Fruit fly (Drosophila melanogaster) whole organism, wandering third instar larva: Measurements from ENCODE around the gene mtTFB2.

Experiments used
- Abd-B ChIP-seq: fragments of >200 bp; optimal IDR thresholded peaks from 2 replicates; lab custom pipeline; 2017; ENCODE audit warnings: missing biosample characterization, missing genetic modification characterization
- CG32264 ChIP-seq: fragments of 200-800 bp; sonication (Bioruptor generic); optimal IDR thresholded peaks from 2 replicates; lab custom pipeline; 2016; ENCODE audit warnings: missing biosample characterization, missing genetic modification characterization
- CG9705 ChIP-seq: fragments of 200-800 bp; sonication (Bioruptor generic); optimal IDR thresholded peaks from 2 replicates; lab custom pipeline; 2018; ENCODE audit warnings: missing biosample characterization, mild to moderate bottlenecking, missing genetic modification characterization
- Dfd ChIP-seq: fragments of >200 bp; optimal IDR thresholded peaks from 2 replicates; lab custom pipeline; 2017; ENCODE audit warnings: missing biosample characterization, missing genetic modification characterization
- GATAd ChIP-seq: sonication (Bioruptor generic); optimal IDR thresholded peaks from 2 replicates; lab custom pipeline; 2016; ENCODE audit warnings: missing biosample characterization, missing genetic modification characterization
- Hr78 ChIP-seq: fragments of >200 bp; optimal IDR thresholded peaks from 2 replicates; lab custom pipeline; 2017; ENCODE audit warnings: missing biosample characterization, missing genetic modification characterization
- Hr83 ChIP-seq: fragments of 200-300 bp; sonication (Bioruptor generic); optimal IDR thresholded peaks from 2 replicates; lab custom pipeline; 2016; ENCODE audit warnings: missing biosample characterization, mild to moderate bottlenecking, missing genetic modification characterization, moderate library complexity; ENCODE audit not compliant: poor library complexity, severe bottlenecking
- Myc ChIP-seq: fragments of >200 bp; optimal IDR thresholded peaks from 2 replicates; lab custom pipeline; 2017
- OdsH ChIP-seq: fragments of 200-800 bp; sonication (Bioruptor generic); optimal IDR thresholded peaks from 2 replicates; lab custom pipeline; 2016; ENCODE audit warnings: missing biosample characterization, mild to moderate bottlenecking, missing genetic modification characterization
- Rel ChIP-seq, 2 experiments: fragments of 200-800 bp; sonication (Bioruptor generic) in 1 of 2; optimal IDR thresholded peaks; 2 replicates in 1 of 2; 3 replicates in 1 of 2; lab custom pipeline; 2016 to 2019; ENCODE audit warnings: mild to moderate bottlenecking in 2 of 2, missing biosample characterization in 2 of 2, missing genetic modification characterization in 2 of 2, moderate library complexity in 1 of 2
- brk ChIP-seq: fragments of 200-800 bp; sonication (Bioruptor generic); optimal IDR thresholded peaks from 2 replicates; lab custom pipeline; 2016; ENCODE audit warnings: missing biosample characterization, mild to moderate bottlenecking, missing genetic modification characterization
- dl ChIP-seq, 2 experiments: fragments of 175-275, 200-275 bp in 1 of 2; fragments of 200-275 bp in 1 of 2; sonication (Bioruptor generic); optimal IDR thresholded peaks; lab custom pipeline; 2018; ENCODE audit warnings: mild to moderate bottlenecking in 2 of 2, missing biosample characterization in 2 of 2, missing genetic modification characterization in 2 of 2, moderate library complexity in 2 of 2; ENCODE audit not compliant: partially characterized antibody in 2 of 2, insufficient read depth in 1 of 2
- dsf ChIP-seq: sonication (Bioruptor generic); optimal IDR thresholded peaks from 2 replicates; lab custom pipeline; 2016; ENCODE audit warnings: missing biosample characterization, missing genetic modification characterization, borderline replicate concordance
- ey ChIP-seq: fragments of 200-800 bp; sonication (Bioruptor generic); optimal IDR thresholded peaks from 2 replicates; lab custom pipeline; 2016; ENCODE audit warnings: missing biosample characterization, missing genetic modification characterization
- fru ChIP-seq: fragments of 200-800 bp; sonication (Bioruptor generic); optimal IDR thresholded peaks from 3 replicates; lab custom pipeline; 2016; ENCODE audit warnings: missing biosample characterization, mild to moderate bottlenecking, missing genetic modification characterization
- h ChIP-seq: fragments of 200-800 bp; sonication (Bioruptor generic); optimal IDR thresholded peaks from 3 replicates; lab custom pipeline; 2016; ENCODE audit warnings: missing biosample characterization, mild to moderate bottlenecking, missing genetic modification characterization
- jim ChIP-seq: fragments of 175-275, 200-325 bp; sonication (Bioruptor generic); optimal IDR thresholded peaks from 2 replicates; lab custom pipeline; 2016; ENCODE audit warnings: missing biosample characterization, mild to moderate bottlenecking, missing genetic modification characterization
- lola ChIP-seq: fragments of >200 bp; optimal IDR thresholded peaks from 2 replicates; lab custom pipeline; 2017; ENCODE audit warnings: missing biosample characterization, missing genetic modification characterization
- pan ChIP-seq: fragments of >200 bp; optimal IDR thresholded peaks from 2 replicates; lab custom pipeline; 2017
- psq ChIP-seq: fragments of 200-800 bp; sonication (Bioruptor generic); optimal IDR thresholded peaks from 3 replicates; lab custom pipeline; 2017; ENCODE audit warnings: missing biosample characterization, mild to moderate bottlenecking, missing genetic modification characterization, moderate library complexity
- rgr ChIP-seq: fragments of 200-800 bp; sonication (Bioruptor generic); optimal IDR thresholded peaks from 3 replicates; lab custom pipeline; 2016; ENCODE audit warnings: missing biosample characterization, mild to moderate bottlenecking, missing genetic modification characterization
- sage ChIP-seq: fragments of 200-800 bp; sonication (Bioruptor generic); optimal IDR thresholded peaks from 2 replicates; lab custom pipeline; 2016; ENCODE audit warnings: missing biosample characterization, mild to moderate bottlenecking, missing genetic modification characterization
- tai ChIP-seq: sonication (Bioruptor generic); optimal IDR thresholded peaks from 2 replicates; lab custom pipeline; 2016; ENCODE audit warnings: missing biosample characterization, missing genetic modification characterization
- usp ChIP-seq: fragments of >200 bp; optimal IDR thresholded peaks from 2 replicates; lab custom pipeline; 2017; ENCODE audit warnings: missing biosample characterization, missing genetic modification characterization
- woc ChIP-seq: sonication (Bioruptor generic); optimal IDR thresholded peaks from 2 replicates; lab custom pipeline; 2016; ENCODE audit warnings: missing biosample characterization, mild to moderate bottlenecking, missing genetic modification characterization

Gene mtTFB2

DNA sequence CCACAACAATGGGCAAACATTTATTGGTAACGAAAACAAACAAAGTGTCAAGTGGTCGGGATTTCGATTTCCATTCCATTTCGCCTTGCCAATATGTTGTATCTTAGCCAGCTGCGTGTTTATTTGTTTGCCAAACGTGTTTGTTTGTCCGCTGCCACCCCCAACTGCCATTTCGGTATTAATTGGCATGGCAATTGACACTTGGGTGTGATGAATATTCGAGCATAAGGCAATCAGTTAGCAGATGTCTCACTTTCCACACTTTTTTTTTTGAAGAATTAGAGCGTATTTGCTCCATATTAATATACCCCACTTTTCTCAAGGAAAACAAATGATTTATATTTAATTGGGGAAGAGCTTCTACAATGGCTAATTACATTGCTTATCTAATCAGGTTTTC is 13.9 kb upstream of the mtTFB2 start:
- TF ChIP-seq dl (GFP tag; optimal IDR thresholded peaks at IDR 0.05; lab: Kevin White, UChicago; ENCODE audit: insufficient read depth in 1 of 2, partially characterized antibody in 2 of 2) (no peak), usp (GFP tag; lab: Kevin White, UChicago) (no peak), sage (no peak), fru (GFP tag; lab: Kevin White, UChicago) (no peak), CG9705 (GFP tag; lab: Kevin White, UChicago) (no peak)

dm6 chr3R:10032951-10033720 is 12.2 kb upstream of the mtTFB2 start:
- TF ChIP-seq woc (GFP tag; lab: Kevin White, UChicago) (no peak), Hr83 (GFP tag; lab: Kevin White, UChicago) (no peak), lola (GFP tag; lab: Kevin White, UChicago) (no peak), dl (GFP tag; optimal IDR thresholded peaks at IDR 0.05; lab: Kevin White, UChicago; ENCODE audit: insufficient read depth in 1 of 2, partially characterized antibody in 2 of 2) (no peak), GATAd (GFP tag; lab: Kevin White, UChicago) (no peak), Dfd (GFP tag; lab: Kevin White, UChicago) (no peak), Rel (GFP tag; optimal IDR thresholded peaks at IDR 0.05; lab: Kevin White, UChicago) (no peak), Rel (tag; optimal IDR thresholded peaks at IDR 0.05; lab: Kevin White, UChicago) (no peak), CG32264 (GFP tag; lab: Kevin White, UChicago) (no peak), pan (no peak), dsf (GFP tag; lab: Kevin White, UChicago) (no peak), Myc (lab: Kevin White, UChicago) (no peak), sage (no peak), psq (GFP tag; lab: Kevin White, UChicago) (no peak), OdsH (GFP tag; lab: Kevin White, UChicago) (no peak), CG9705 (GFP tag; lab: Kevin White, UChicago) (no peak), h (GFP tag; lab: Kevin White, UChicago) (no peak), usp (GFP tag; lab: Kevin White, UChicago) (no peak), rgr (GFP tag; lab: Kevin White, UChicago) (no peak), tai (no peak)

dm6 chr3R:10034995-10035446 is 10.4 kb upstream of the mtTFB2 start:
- TF ChIP-seq sage (no peak), Rel (GFP tag; optimal IDR thresholded peaks at IDR 0.05; lab: Kevin White, UChicago) (no peak), Rel (tag; optimal IDR thresholded peaks at IDR 0.05; lab: Kevin White, UChicago) (peak; percentile 19)

DNA sequence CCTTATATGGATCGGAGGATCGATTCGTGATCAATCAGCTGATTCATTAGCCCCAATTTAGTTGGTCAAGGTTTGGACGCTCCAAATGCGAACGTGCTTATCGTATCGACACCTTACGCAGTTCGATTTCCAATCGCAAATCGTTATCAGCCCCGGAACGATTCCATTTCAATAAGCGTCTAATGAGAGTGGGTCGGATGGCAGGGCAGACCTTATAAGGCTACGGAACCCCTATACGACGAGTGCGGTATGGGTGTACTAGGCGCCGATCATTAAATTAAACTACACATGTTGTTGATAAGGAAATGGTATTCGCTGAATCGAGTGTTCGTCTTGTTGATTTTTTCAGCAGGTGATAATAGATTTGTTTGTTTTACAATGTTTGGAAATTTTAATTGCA is 9.6 kb upstream of the mtTFB2 start:
- TF ChIP-seq GATAd (GFP tag; lab: Kevin White, UChicago) (no peak), brk (GFP tag; lab: Kevin White, UChicago) (peak; percentile 47)

dm6 chr3R:10039188-10039587 is 6.2 kb upstream of the mtTFB2 start:
- TF ChIP-seq Hr78 (GFP tag; lab: Kevin White, UChicago) (no peak), lola (GFP tag; lab: Kevin White, UChicago) (no peak), CG32264 (GFP tag; lab: Kevin White, UChicago) (no peak), jim (GFP tag; lab: Kevin White, UChicago) (no peak), pan (no peak), ey (GFP tag; lab: Kevin White, UChicago) (no peak), OdsH (GFP tag; lab: Kevin White, UChicago) (no peak), Abd-B (GFP tag; lab: Kevin White, UChicago) (no peak)

DNA sequence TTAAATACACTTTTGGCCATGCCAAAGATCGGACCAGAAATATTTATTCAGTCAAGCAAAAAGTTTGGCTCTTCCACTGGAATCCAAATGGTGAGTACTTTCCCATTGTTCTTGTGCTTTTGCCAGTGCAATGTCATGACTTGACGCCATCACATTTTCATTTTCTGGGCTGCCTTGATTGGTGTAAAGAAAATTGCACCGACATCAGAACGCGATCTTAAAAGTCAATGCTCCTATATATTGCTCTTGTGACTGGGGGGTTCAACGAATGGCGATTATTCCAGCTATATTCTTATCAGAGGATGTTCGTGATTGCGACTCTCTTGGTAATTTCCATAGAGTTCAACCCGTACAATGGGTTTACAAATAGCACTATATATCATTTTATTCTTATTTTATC is 4.9 kb upstream of the mtTFB2 start:
- TF ChIP-seq Rel (GFP tag; optimal IDR thresholded peaks at IDR 0.05; lab: Kevin White, UChicago) (no peak), Rel (tag; optimal IDR thresholded peaks at IDR 0.05; lab: Kevin White, UChicago) (peak; percentile 88), tai (no peak)
